Worm (Caenorhabditis elegans) whole organism, dauer: ENCODE results near the gene R105.5.

Experiments
- unc-62 ChIP-seq: sonication (generic microtip); optimal IDR thresholded peaks from 2 replicates; lab custom pipeline; 2017; ENCODE audit warnings: missing biosample characterization, missing genetic modification reagents, missing genetic modification characterization

The R105.5 gene

DNA sequence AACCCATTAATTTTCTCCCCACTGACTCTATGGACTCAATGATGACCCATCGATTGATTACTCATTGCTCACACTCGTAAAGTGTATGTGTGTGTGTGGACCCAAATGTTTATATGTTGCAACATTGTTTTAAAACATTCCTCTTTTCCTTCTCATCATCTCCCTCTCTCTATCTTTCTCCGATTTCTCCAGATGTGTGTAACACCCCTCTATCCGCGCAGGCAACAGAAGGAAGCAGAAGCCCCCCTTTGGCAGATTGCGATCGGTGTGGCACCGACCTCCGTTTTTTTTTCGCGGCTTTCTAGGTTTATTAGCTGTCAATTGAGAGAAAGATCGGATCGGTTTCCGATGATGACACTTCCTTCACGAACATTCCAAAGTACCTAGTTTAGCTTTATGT is 7.5 kb downstream of the R105.5 start:
- no peak for TF ChIP-seq unc-62 (GFP tag; lab: Kevin White, UChicago)

DNA sequence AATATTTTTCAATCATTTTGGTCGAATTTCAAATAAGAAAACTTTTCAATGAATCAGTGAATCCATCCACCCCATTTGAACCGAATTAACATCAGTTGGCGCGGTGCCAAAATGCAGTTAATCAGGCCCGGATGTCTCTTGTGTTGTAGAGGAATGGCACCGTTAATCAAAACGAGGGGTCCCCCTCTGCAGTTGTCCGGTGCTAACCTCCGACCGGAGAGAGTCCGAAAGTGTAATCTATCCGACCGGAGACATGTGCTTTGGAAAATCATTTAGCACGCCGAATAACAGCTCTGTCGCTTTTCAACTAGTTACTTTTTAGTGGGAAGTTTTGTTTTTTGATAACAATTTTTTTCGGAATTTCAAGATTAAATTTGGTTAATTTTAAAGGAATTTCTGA is 9.1 kb downstream of the R105.5 start:
- no peak for TF ChIP-seq unc-62 (GFP tag; lab: Kevin White, UChicago)

DNA sequence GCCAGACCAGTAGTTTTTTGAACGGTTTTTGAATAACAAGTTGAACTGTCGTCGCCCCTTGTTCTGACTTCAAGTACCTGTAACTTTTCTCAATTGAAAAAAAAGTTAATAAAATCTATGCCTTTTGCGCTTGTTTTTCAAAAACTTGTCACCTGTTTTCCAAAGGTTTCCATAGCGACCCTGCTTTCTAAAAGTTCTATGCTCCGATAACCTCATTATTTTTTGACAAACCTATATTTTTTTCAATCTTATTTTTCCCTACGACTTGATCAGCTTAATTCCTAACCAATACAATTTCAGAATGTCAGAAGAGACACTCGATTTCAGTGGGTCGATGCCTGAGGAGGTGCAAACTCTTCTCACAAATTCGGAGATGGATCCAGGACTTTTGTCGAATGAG is 11.3 kb downstream of the R105.5 start, which contains the start of gene F29B9.8:
Gene F29B9.8, plus strand, starts transcription at position 301 of the 400 bp plus-strand sequence.
- TF ChIP-seq unc-62 (GFP tag; lab: Kevin White, UChicago), result no peak

DNA sequence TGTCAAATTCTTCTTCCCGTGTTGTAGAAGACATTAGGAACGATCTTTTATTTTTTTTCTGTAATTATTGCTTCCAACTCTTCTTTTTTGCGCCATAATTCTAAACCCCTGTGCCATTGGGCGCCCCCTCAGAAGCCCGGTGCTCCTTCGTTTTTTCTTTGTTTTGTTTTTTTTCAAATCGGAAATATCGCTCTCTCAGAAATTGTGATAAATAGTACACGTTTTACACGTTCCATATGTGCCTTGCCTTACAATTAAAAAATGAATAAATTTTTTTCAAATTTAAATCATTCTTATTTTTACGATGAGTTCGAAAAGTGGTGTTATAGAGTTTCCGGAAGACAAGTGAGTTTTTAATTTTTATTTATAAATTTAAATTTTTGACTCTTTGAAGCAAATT is 13.4 kb downstream of the R105.5 start, which contains the start of gene F29B9.7:
Gene F29B9.7, plus strand, starts transcription at position 301 of the 400 bp plus-strand sequence.
- no peak for TF ChIP-seq unc-62 (GFP tag; lab: Kevin White, UChicago)

DNA sequence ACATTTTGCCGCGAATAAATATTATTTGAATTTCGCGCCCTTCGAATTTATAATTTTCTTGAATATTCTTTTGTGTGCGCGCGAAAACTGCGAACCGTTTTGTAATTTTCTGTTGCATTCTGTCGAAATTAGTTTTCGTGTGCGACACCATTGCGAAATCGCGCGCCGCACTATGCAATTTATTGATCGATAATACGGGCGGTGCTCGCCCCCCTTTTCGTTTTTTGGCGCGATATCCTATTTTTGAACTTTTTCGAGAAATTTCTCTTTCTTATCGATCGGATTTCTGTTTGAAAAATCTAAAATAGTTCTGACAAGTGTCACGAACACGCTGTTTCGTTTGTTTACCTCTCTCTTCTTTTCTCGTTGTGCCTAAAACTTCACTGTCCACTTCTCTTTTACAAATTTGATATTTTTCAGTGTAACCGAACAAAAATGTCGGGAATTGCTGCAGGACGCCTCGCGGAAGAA is 14.6 kb downstream of the R105.5 start, which contains the start of gene ubc-9:
Gene ubc-9, plus strand, starts transcription at position 421 of the 471 bp plus-strand sequence.
- TF ChIP-seq unc-62 (GFP tag; lab: Kevin White, UChicago), result no peak

DNA sequence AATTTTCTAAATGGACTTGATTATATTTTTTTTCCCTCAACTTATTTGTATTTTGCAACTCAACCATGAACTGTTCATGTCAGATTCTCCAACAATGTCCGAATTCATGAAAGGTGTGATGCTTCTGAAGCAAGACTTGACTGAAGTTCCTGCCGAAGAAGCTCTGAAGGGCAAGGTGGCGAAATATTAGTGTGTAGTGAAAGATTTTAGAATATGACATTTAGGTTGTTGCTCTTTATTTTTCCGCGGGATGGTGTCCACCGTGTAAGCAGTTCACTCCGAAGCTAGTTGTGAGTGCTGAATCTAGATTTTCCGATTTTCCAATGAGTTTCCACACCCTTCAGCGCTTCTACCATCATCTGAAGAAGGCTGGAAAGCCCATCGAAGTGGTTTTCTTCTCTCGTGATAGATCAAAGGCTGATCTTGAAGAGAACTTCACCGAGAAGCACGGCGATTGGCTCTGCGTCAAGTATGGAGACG is 16.3 kb downstream of the R105.5 start, which contains the start of gene F29B9.5:
Gene F29B9.5, plus strand, starts transcription at position 51 of the 480 bp plus-strand sequence.
- TF ChIP-seq unc-62 (GFP tag; lab: Kevin White, UChicago), result no peak

DNA sequence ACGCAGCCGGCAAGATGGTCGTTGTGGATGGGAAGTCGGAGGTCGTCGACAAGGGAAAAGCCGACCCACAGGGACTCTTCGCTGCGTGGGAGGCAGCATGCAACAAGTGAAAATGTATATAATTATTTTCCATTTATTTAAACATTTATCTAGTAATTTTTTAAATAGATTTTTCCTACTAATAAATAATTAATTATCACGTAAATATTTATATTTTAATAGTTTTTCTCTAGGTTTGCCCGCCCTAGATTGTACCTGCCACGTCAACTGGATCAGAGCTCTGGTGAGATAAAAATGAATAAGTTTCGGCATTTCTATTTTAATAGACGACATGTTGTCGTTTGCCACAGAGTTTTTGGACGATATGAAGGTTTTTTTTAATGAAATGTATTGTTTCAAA is 16.9 kb downstream of the R105.5 start, which contains the start of gene psr-1:
Gene psr-1, plus strand, starts transcription at position 301 of the 400 bp plus-strand sequence.
- no peak for TF ChIP-seq unc-62 (GFP tag; lab: Kevin White, UChicago)

DNA sequence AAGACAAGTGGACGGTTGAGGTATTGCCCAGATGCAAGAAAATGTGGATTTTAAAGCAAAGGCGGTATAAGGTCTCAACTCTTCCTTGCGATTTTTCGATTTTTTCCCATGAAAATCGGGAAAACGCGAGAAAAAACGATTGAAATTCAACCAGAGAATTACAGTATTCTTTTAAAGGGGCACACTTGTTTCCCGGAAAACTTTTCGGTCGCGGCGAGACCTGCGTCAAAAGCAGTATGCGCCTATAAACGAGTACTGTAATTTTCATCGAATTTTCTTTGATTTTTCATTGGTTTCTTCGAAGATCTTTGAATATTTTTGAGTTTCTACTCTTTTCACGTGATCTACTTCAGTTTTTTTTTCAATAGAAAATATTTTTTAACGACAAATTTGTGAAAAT is 17.6 kb downstream of the R105.5 start:
- no peak for TF ChIP-seq unc-62 (GFP tag; lab: Kevin White, UChicago)

DNA sequence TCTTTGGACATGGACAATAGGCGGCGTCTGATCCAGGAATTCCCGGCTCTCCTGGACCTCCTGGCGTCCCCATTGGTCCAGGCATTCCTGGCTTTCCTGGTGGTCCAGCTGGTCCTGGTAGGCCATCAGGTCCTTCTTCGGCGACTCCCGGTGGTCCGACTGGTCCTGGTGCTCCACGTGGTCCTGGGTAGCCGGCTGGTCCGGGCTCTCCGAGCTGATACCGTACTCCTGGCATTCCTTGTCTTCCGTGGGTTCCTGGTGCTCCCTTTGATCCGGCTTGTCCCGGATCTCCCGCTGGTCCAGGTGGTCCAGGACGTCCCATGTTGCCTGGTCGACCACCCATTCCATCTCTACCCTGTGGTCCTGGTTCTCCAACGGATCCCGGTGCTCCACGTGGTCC is 19.9 kb downstream of the R105.5 start:
- no peak for TF ChIP-seq unc-62 (GFP tag; lab: Kevin White, UChicago)

DNA sequence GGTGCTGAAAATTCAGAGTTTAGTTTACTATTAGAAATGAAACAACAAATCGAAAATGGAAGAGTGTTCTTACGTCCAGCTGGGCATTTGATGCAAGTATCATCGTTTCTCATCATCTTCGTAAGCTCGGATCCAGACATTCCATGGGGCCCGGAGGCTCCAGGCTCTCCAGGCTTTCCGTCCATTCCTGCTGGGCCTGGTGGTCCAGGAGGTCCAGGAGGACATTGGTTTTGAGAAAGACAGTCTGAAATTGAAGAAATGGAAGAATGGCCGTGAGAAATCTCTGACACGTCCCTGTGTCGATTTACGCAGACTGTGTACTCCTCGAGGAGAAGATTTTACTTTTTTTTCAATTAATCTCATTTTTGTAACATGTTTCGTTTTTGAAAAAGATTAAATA is 20.3 kb downstream of the R105.5 start:
- no peak for TF ChIP-seq unc-62 (GFP tag; lab: Kevin White, UChicago)

DNA sequence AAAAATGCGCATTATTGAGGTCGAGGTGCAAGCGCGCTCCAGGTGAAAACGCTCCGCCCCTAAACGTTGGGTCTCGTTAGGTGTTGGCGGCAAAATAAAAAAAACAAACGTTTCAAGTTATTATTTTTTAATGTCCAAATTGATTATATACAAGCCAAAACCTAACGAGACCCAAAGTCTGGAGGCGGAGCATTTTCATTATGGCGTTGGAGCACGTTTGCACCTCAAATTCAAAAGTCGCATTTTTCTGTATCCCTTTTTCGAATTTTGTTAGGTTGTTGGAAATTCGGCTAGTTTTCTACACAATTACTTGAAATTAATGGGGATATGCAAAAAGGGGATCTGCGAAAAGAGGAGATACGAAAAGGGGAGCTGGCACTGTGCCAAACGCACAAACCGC is 21.8 kb downstream of the R105.5 start, which contains the start of gene col-111:
Gene col-111, minus strand, starts transcription at position 101 of the 400 bp plus-strand sequence.
- TF ChIP-seq unc-62 (GFP tag; lab: Kevin White, UChicago), result no peak

DNA sequence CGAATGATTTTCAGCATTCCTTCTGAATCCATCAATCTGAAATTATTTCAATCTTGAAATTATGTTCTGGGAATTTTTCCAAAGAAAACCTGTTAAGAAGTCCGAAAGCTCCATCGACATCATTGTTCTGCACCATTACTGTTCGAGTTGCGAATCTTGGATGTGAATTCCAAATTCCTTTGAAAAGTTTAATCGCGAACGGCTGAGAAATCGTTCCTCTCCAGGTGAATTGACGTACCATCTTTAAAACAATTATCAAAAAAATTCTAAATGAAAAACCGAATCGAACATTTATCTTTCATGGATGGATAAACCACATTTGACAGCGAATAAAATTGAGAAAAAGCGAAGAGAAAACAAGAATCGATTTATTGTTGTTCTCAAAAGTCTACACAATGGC is 23.2 kb downstream of the R105.5 start, which contains the start of gene mrps-21:
Gene mrps-21, minus strand, starts transcription at position 241 of the 400 bp plus-strand sequence.
- no peak for TF ChIP-seq unc-62 (GFP tag; lab: Kevin White, UChicago)

DNA sequence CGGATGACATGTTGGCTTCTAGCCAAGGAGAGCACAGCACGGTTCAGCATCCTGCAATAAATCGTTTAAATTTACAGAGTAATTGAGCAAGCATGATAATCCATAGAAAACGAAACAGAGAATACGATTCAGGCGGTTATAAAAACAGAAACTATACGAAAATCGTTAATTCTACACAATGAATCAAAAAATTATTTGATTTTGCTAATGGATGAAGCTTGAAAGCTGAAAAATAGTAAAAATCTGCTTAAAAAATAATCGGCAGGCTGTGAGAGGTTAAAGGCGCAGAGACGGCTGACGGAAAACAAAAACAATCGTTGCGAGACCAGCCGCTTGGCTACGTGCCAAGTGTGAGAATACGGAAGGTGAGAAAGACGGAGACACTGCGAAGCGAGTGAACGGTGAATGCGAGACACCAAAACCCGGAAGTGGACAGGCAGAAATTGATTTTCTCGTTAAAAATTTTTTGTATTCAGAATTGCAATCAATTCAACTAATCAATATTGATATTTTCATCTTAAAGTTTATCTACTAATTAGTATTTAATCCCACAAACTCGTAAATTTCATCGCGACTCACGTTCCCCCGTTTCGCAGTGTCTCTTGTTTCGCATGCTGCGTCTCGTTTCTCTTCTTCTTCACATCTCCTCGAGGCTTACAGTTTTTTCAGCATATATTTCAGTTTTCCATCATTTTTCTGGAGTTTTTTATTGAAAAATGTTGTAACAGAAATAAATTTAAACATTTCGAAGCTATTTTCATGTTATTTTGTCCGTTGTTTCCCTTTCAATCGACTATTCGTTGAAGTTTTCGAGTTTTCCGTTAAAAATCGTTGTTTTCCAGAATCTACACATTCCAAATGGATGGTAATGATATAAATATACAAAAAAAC is 24.3 kb downstream of the R105.5 start, which contains the start of the genes F29B9.11 and jmjd-1.2:
Gene F29B9.11, minus strand, starts transcription at position 51 of the 891 bp plus-strand sequence.
Gene jmjd-1.2, plus strand, starts transcription at position 841 of the 891 bp plus-strand sequence.
- TF ChIP-seq unc-62 (GFP tag; lab: Kevin White, UChicago), result no peak

DNA sequence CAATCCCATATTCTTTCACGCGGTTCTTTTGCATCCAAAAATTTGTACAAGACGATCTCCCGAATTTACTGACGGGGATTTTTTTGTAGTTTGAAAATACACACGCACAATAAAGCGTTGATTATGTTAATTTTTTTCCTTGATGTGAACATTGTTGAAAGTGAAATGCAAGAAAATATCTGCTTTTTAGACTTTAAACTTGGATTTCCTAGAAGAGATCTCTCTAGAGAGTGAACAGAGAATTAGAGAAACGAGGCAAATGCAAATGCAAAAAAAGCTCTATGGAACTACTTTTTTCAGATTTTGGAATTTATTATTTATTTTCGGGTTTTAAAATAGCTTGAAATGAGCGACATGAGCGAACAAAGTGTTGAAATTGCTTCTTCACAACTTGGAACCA is 29.0 kb downstream of the R105.5 start, which contains the start of gene F29B9.1:
Gene F29B9.1, plus strand, starts transcription at position 301 of the 400 bp plus-strand sequence.
- TF ChIP-seq unc-62 (GFP tag; lab: Kevin White, UChicago), result no peak

DNA sequence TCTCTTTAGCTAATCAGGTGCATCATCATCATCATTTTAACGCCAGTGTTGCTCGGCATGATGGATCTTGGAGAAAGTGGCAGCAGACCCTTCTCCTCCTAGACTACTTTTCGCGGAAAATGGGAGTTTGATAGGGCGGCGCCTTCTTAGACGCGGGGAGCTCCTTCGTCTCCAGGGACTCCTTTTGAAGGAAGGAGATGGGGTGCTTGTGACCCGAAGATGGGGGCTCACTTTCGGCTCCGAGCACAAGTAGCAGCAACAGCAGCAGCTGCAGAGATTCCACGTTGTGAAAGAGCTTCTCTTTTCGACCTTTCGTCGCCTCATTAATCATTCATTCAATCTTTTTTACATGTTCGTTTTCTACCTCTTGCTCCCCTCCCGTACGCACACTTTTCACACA is 31.3 kb downstream of the R105.5 start:
- no peak for TF ChIP-seq unc-62 (GFP tag; lab: Kevin White, UChicago)

DNA sequence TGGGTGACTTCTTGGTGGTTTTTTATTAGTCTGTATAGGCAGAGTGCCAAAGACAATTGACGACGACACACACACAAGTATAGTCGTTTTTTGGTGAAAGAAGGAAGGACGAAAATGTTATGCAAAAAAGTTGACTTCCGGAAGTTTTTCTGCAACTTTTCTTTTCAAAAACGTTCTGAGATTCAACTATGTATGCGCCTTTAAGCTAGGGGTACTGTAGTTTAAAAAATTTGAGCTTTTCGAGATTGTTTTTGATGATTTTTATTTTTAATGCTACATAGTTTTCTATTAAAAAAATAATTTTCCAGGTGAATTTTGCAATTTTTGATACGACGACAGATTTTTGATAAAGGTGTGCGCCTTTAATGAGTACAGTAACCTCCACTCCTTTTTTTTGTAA is 31.7 kb downstream of the R105.5 start:
- TF ChIP-seq unc-62 (GFP tag; lab: Kevin White, UChicago), result no peak
